Worm (Caenorhabditis elegans): Measurements from ENCODE around the gene zip-10.

DNA sequence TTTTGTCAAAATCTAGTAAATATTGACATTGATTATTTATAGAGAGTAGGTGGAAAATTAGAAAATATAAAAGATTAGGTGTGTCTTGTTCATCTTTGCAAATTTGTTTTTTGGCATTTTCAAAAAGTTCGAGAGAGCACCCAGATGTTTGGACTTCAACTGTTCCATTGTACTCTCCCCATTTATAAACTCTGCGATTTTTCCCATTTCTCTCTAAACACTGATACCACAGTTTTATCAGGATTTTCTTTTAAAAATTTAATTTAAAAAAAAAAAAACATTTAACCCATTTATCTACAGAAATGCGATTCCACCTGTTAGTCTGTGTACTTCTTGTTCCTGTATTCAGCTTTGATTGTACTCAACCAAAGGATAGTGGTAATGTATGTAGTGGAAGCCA lies 37.6 kb downstream of the zip-10 start, which contains the start of gene tag-290:
- TF ChIP-seq isw-1 (GFP tag; IDR thresholded peaks at IDR 0.05) (no peak), swsn-7 (tag; optimal IDR thresholded peaks at IDR 0.05) (no peak), lin-15B (tag; optimal IDR thresholded peaks at IDR 0.05) (no peak), fkh-10 (GFP tag; optimal IDR thresholded peaks at IDR 0.05) (no peak), ztf-4 (tag; optimal IDR thresholded peaks at IDR 0.05) (no peak), mdl-1 (tag; optimal IDR thresholded peaks at IDR 0.05) (no peak), C04F5.9 (tag; optimal IDR thresholded peaks at IDR 0.05) (no peak)

Data from whole organism, L1 larva.